Worm (Caenorhabditis elegans) whole organism, early embryonic: ENCODE measurements around the gene unk-1.

Experiments used
- ama-1 ChIP-seq: fragments of 150-350 bp; optimal IDR thresholded peaks from 2 replicates; lab custom pipeline; 2014
- sea-1 ChIP-seq: fragments of 200-800 bp; sonication (Bioruptor generic); conservative IDR thresholded peaks from 2 replicates; pipeline ENCODE4 v1.3.6; 2022; ENCODE audit warnings: missing genetic modification characterization, missing compliant biosample characterization
- tbx-11 ChIP-seq: fragments of 200-800 bp; sonication (Bioruptor generic); IDR thresholded peaks from 2 replicates; pipeline ENCODE4 v1.3.6; 2022; ENCODE audit warnings: missing genetic modification characterization, missing compliant biosample characterization
- tra-4 ChIP-seq: sonication (generic microtip); optimal IDR thresholded peaks from 2 replicates; lab custom pipeline; 2017; ENCODE audit warnings: missing genetic modification characterization, missing compliant biosample characterization

DNA sequence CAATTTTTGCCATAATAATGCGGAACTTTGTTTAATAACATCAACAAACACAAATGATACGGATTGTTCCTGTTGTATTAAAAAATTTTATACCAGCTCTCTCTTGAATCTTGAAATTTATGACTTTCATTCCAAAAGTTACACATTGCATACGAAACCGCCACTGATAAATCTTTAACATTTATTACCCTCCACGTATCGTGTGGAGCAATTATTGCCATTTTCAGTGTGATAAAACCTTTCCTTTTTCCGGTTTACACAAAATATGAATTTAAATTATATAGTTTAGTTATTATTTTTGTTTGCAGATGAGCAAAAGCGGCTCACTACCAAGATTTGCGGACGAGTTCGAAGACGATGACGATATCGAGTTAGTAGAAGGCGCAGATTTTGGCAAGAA is 46.0 kb downstream of the unk-1 start, which contains the start of gene C18A11.3:
- TF ChIP-seq ama-1 (lab: Kevin White, UChicago) (no peak), tbx-11 (GFP tag; lab: Robert Waterston, UW) (no peak), tra-4 (no peak), sea-1 (GFP tag; lab: Robert Waterston, UW) (no peak)
